Fruit fly (Drosophila melanogaster) whole organism, pupa: Measurements from ENCODE around the gene CG15756.

Source experiments
- CG13204 ChIP-seq: fragments of 200-800 bp; sonication (Bioruptor generic); optimal IDR thresholded peaks from 2 replicates; lab custom pipeline; 2018; ENCODE audit warnings: missing biosample characterization, mild to moderate bottlenecking, missing genetic modification characterization, moderate library complexity
- CG34367 ChIP-seq: fragments of 200-800 bp; sonication (Bioruptor generic); optimal IDR thresholded peaks from 2 replicates; lab custom pipeline; 2018; ENCODE audit warnings: missing biosample characterization, mild to moderate bottlenecking, missing genetic modification characterization
- CG8159 ChIP-seq: fragments of 200-800 bp; sonication (Bioruptor generic); optimal IDR thresholded peaks from 3 replicates; lab custom pipeline; 2018; ENCODE audit warnings: missing biosample characterization, mild to moderate bottlenecking, missing genetic modification characterization, moderate library complexity
- CG9948 ChIP-seq: fragments of 200-800 bp; sonication (Bioruptor generic); optimal IDR thresholded peaks from 2 replicates; lab custom pipeline; 2018; ENCODE audit warnings: missing biosample characterization, mild to moderate bottlenecking, missing genetic modification characterization, moderate library complexity
- D1 ChIP-seq: fragments of 200-800 bp; sonication (Bioruptor generic); optimal IDR thresholded peaks from 2 replicates; lab custom pipeline; 2018; ENCODE audit warnings: missing biosample characterization, mild to moderate bottlenecking, missing genetic modification characterization, moderate library complexity
- EcR ChIP-seq: fragments of 200-800 bp; sonication (Bioruptor generic); optimal IDR thresholded peaks from 3 replicates; lab custom pipeline; 2019; ENCODE audit warnings: missing biosample characterization, missing genetic modification characterization, mild to moderate bottlenecking, moderate library complexity, missing genetic modification reagents
- Pif1B ChIP-seq: fragments of 200-800 bp; sonication (Bioruptor generic); optimal IDR thresholded peaks from 3 replicates; lab custom pipeline; 2016; ENCODE audit warnings: missing biosample characterization, missing genetic modification characterization
- rn ChIP-seq: fragments of 200-800 bp; sonication (Bioruptor generic); IDR thresholded peaks from 2 replicates; pipeline ENCODE4 v1.3.6; 2022; ENCODE audit warnings: missing biosample characterization, missing genetic modification characterization

dm6 chrX:13534100-13534499 is at the start of gene CG15756:
- TF ChIP-seq D1 (tag; lab: Kevin White, UChicago) (no peak), rn (GFP tag; lab: Robert Waterston, UW) (no peak), EcR (GFP tag; lab: Kevin White, UChicago) (no peak), CG8159 (tag; lab: Kevin White, UChicago) (no peak), CG34367 (tag; lab: Kevin White, UChicago) (no peak), CG9948 (no peak), CG13204 (GFP tag; lab: Kevin White, UChicago) (no peak), Pif1B (GFP tag; lab: Kevin White, UChicago) (no peak)
